Worm (Caenorhabditis elegans) whole organism, mixed stage, embryonic: ENCODE results near the gene T28A8.5.

ENCODE experiments used
- M03D4.4 ChIP-seq: sonication (generic microtip); optimal IDR thresholded peaks from 2 replicates; lab custom pipeline; 2017; ENCODE audit warnings: mild to moderate bottlenecking, missing genetic modification characterization, missing compliant biosample characterization
- ces-1 ChIP-seq: fragments of 150-350 bp; optimal IDR thresholded peaks from 2 replicates; lab custom pipeline; 2014; ENCODE audit warnings: missing biosample characterization, missing genetic modification reagents, missing genetic modification characterization
- mab-5 ChIP-seq: fragments of 150-350 bp; optimal IDR thresholded peaks from 2 replicates; lab custom pipeline; 2014; ENCODE audit warnings: missing biosample characterization, missing genetic modification characterization
- nhr-237 ChIP-seq: fragments of 150-350 bp; optimal IDR thresholded peaks from 2 replicates; lab custom pipeline; 2014; ENCODE audit warnings: missing biosample characterization, missing genetic modification characterization
- sptf-1 ChIP-seq: sonication (generic microtip); optimal IDR thresholded peaks from 2 replicates; lab custom pipeline; 2017; ENCODE audit warnings: mild to moderate bottlenecking, missing genetic modification characterization, moderate library complexity, missing compliant biosample characterization

ce11 chrIII:13535735-13536390 is 34.4 kb downstream of the T28A8.5 start:
- TF ChIP-seq M03D4.4 (no peak), mab-5 (tag; lab: Kevin White, UChicago) (no peak), ces-1 (GFP tag; lab: Kevin White, UChicago) (no peak), sptf-1 (tag; lab: Kevin White, UChicago) (no peak), nhr-237 (tag; lab: Kevin White, UChicago) (no peak)
